Worm (Caenorhabditis elegans) whole organism, young adult: ENCODE results near the gene hmit-1.2.

Source experiments
- B0035.1 ChIP-seq: sonication (generic microtip); optimal IDR thresholded peaks from 2 replicates; lab custom pipeline; 2016; ENCODE audit warnings: missing genetic modification characterization, mild to moderate bottlenecking, missing compliant biosample characterization, missing genotype, missing genetic modification reagents
- C17E4.6 ChIP-seq: fragments of 200-800 bp; sonication (Bioruptor generic); IDR thresholded peaks from 2 replicates; pipeline ENCODE4 v1.3.6; 2022; ENCODE audit warnings: missing genetic modification reagents, missing genetic modification characterization, missing compliant biosample characterization
- D2030.7 ChIP-seq: fragments of 200-800 bp; sonication (Bioruptor generic); IDR thresholded peaks from 2 replicates; pipeline ENCODE4 v1.3.6; 2022; ENCODE audit warnings: missing genetic modification reagents, missing genetic modification characterization, missing compliant biosample characterization
- F10E7.11 ChIP-seq: sonication (generic microtip); optimal IDR thresholded peaks from 2 replicates; lab custom pipeline; 2017; ENCODE audit warnings: mild to moderate bottlenecking, missing genetic modification characterization, moderate library complexity, missing compliant biosample characterization
- F23B12.7 ChIP-seq: sonication (generic microtip); optimal IDR thresholded peaks from 2 replicates; lab custom pipeline; 2017; ENCODE audit warnings: missing genetic modification characterization, mild to moderate bottlenecking, missing compliant biosample characterization, antibody characterized with exemption, moderate library complexity; ENCODE audit not compliant: insufficient read depth
- F37B4.10 ChIP-seq: fragments of 200-800 bp; sonication (Bioruptor generic); IDR thresholded peaks from 2 replicates; pipeline ENCODE4 v1.3.6; 2022; ENCODE audit warnings: missing genetic modification characterization, missing compliant biosample characterization
- F57A8.1 ChIP-seq: fragments of 200-800 bp; sonication (Bioruptor generic); optimal IDR thresholded peaks from 2 replicates; lab custom pipeline; 2018; ENCODE audit warnings: mild to moderate bottlenecking, missing genetic modification characterization, moderate library complexity, missing compliant biosample characterization
- F57C9.4 ChIP-seq: sonication (generic microtip); optimal IDR thresholded peaks from 2 replicates; lab custom pipeline; 2017; ENCODE audit warnings: mild to moderate bottlenecking, missing genetic modification characterization, missing compliant biosample characterization
- T07F8.4 ChIP-seq: sonication (generic microtip); optimal IDR thresholded peaks from 2 replicates; lab custom pipeline; 2016; ENCODE audit warnings: mild to moderate bottlenecking, missing genetic modification characterization, moderate library complexity, missing compliant biosample characterization
- Y53F4B.3 ChIP-seq: fragments of 200-800 bp; sonication (Bioruptor generic); IDR thresholded peaks from 2 replicates; pipeline ENCODE4 v1.3.6; 2022; ENCODE audit warnings: missing genetic modification reagents, missing genetic modification characterization, missing compliant biosample characterization
- Y53G8AR.9 ChIP-seq: fragments of 200-800 bp; sonication (Bioruptor generic); conservative IDR thresholded peaks from 2 replicates; pipeline ENCODE4 v1.3.6; 2022; ENCODE audit warnings: missing genetic modification reagents, missing genetic modification characterization, missing compliant biosample characterization
- ZK185.1 ChIP-seq: sonication (generic microtip); optimal IDR thresholded peaks from 2 replicates; lab custom pipeline; 2016; ENCODE audit warnings: mild to moderate bottlenecking, missing genetic modification characterization, missing compliant biosample characterization; ENCODE audit not compliant: poor library complexity, severe bottlenecking
- akir-1 ChIP-seq: fragments of 200-800 bp; sonication (Bioruptor generic); optimal IDR thresholded peaks from 2 replicates; lab custom pipeline; 2018; ENCODE audit warnings: mild to moderate bottlenecking, missing genetic modification characterization, moderate library complexity, missing compliant biosample characterization
- ccch-3 ChIP-seq: fragments of 200-800 bp; sonication (Bioruptor generic); optimal IDR thresholded peaks from 2 replicates; lab custom pipeline; 2018; ENCODE audit warnings: mild to moderate bottlenecking, missing genetic modification characterization, missing compliant biosample characterization
- ceh-58 ChIP-seq: fragments of 200-800 bp; sonication (Bioruptor generic); IDR thresholded peaks from 2 replicates; pipeline ENCODE4 v1.3.6; 2022; ENCODE audit warnings: missing genetic modification characterization, missing compliant biosample characterization
- ceh-79 ChIP-seq: sonication (generic microtip); optimal IDR thresholded peaks from 2 replicates; lab custom pipeline; 2017; ENCODE audit warnings: mild to moderate bottlenecking, missing genetic modification characterization, missing compliant biosample characterization
- ekl-4 ChIP-seq: fragments of 200-800 bp; sonication (Bioruptor generic); IDR thresholded peaks from 2 replicates; pipeline ENCODE4 v1.3.6; 2022; ENCODE audit warnings: missing genetic modification reagents, missing genetic modification characterization, missing compliant biosample characterization
- lag-1 ChIP-seq: fragments of 200-800 bp; sonication (Bioruptor generic); IDR thresholded peaks from 2 replicates; pipeline ENCODE4 v1.3.6; 2022; ENCODE audit warnings: missing genetic modification reagents, missing genetic modification characterization, missing compliant biosample characterization
- let-526 ChIP-seq: fragments of 200-800 bp; sonication (Bioruptor generic); IDR thresholded peaks from 2 replicates; pipeline ENCODE4 v1.3.6; 2022; ENCODE audit warnings: missing genetic modification reagents, missing genetic modification characterization, missing compliant biosample characterization
- let-607 ChIP-seq, 2 experiments: fragments of 200-800 bp in 1 of 2; sonication (Bioruptor generic) in 1 of 2; sonication (generic microtip) in 1 of 2; optimal IDR thresholded peaks; 2 replicates each; lab custom pipeline; 2016 to 2018; ENCODE audit warnings: mild to moderate bottlenecking in 2 of 2, missing compliant biosample characterization in 2 of 2, missing genetic modification characterization in 2 of 2, moderate library complexity in 2 of 2, missing genotype in 1 of 2
- madf-10 ChIP-seq: sonication (generic microtip); optimal IDR thresholded peaks from 2 replicates; lab custom pipeline; 2016; ENCODE audit warnings: mild to moderate bottlenecking, missing genetic modification characterization, missing compliant biosample characterization
- mel-28 ChIP-seq: sonication (generic microtip); optimal IDR thresholded peaks from 2 replicates; lab custom pipeline; 2016; ENCODE audit warnings: borderline replicate concordance, mild to moderate bottlenecking, missing genetic modification characterization, missing compliant biosample characterization
- nfya-1 ChIP-seq: sonication (generic microtip); optimal IDR thresholded peaks from 2 replicates; lab custom pipeline; 2017; ENCODE audit warnings: antibody characterized with exemption, missing compliant biosample characterization, missing genetic modification characterization, borderline replicate concordance; ENCODE audit not compliant: insufficient read depth
- nhr-120 ChIP-seq: fragments of 200-800 bp; sonication (Bioruptor generic); IDR thresholded peaks from 2 replicates; pipeline ENCODE4 v1.3.6; 2022; ENCODE audit warnings: missing genetic modification characterization, missing compliant biosample characterization
- nhr-179 ChIP-seq: sonication (generic microtip); optimal IDR thresholded peaks from 2 replicates; lab custom pipeline; 2016; ENCODE audit warnings: mild to moderate bottlenecking, missing genetic modification characterization, missing compliant biosample characterization
- nhr-90 ChIP-seq: sonication (generic microtip); optimal IDR thresholded peaks from 2 replicates; lab custom pipeline; 2016; ENCODE audit warnings: missing genotype, mild to moderate bottlenecking, missing genetic modification characterization, missing compliant biosample characterization
- pha-4 ChIP-seq: fragments of 150-350 bp; sonication (generic microtip); optimal IDR thresholded peaks from 2 replicates; lab custom pipeline; 2014; ENCODE audit warnings: missing biosample characterization, missing genetic modification reagents, missing genetic modification characterization
- rcor-1 ChIP-seq: fragments of 200-800 bp; sonication (Bioruptor generic); IDR thresholded peaks from 2 replicates; pipeline ENCODE4 v1.3.6; 2022; ENCODE audit warnings: missing genetic modification reagents, missing genetic modification characterization, missing compliant biosample characterization
- rec-8 ChIP-seq, 2 experiments: sonication (generic microtip); optimal IDR thresholded peaks; 2 replicates each; lab custom pipeline; 2016; ENCODE audit warnings: mild to moderate bottlenecking in 2 of 2, missing genetic modification characterization in 2 of 2, missing genetic modification reagents in 2 of 2, missing genotype in 2 of 2, missing biosample characterization in 1 of 2, missing compliant biosample characterization in 1 of 2, moderate library complexity in 1 of 2
- repo-1 ChIP-seq: sonication (generic microtip); optimal IDR thresholded peaks from 2 replicates; lab custom pipeline; 2017; ENCODE audit warnings: mild to moderate bottlenecking, missing genetic modification characterization, missing compliant biosample characterization
- snpc-1.3 ChIP-seq: sonication (generic microtip); optimal IDR thresholded peaks from 2 replicates; lab custom pipeline; 2017; ENCODE audit warnings: missing genetic modification characterization, mild to moderate bottlenecking, missing compliant biosample characterization, antibody characterized with exemption, moderate library complexity, missing genotype, missing genetic modification reagents; ENCODE audit not compliant: insufficient read depth
- snpc-4 ChIP-seq, 5 experiments: fragments of 150-350 bp in 1 of 5; sonication (generic microtip) in 4 of 5; optimal IDR thresholded peaks; 2 replicates each; lab custom pipeline; 2014 to 2018; ENCODE audit warnings: missing genetic modification characterization in 5 of 5, missing biosample characterization in 3 of 5, antibody characterized with exemption in 2 of 5, mild to moderate bottlenecking in 2 of 5, missing compliant biosample characterization in 2 of 5, missing genotype in 2 of 5, moderate library complexity in 2 of 5, missing genetic modification reagents in 1 of 5
- zim-3 ChIP-seq: sonication (generic microtip); optimal IDR thresholded peaks from 2 replicates; lab custom pipeline; 2017; ENCODE audit warnings: mild to moderate bottlenecking, missing genetic modification characterization, moderate library complexity, missing compliant biosample characterization

hmit-1.2 gene

DNA sequence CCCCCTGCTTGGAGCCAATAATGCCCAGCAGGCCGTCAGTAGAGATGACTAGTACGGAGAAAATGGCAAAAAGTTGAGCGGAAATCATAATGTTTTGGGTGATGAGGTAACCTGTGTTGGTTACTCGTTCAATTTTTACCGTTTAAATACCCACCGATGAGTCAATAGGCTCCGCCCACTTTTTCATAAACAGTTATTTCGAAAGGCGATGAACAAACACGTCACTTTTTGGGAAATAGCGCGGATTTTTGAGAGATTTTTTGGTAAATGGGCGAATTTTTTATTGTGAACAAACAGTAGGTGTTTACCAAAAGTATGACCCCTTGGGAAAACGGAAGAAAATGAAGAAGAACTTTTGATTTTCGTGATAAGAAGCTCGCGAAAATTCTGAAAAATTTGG lies 35.6 kb downstream of the hmit-1.2 start, which contains the start of gene ttr-26 (continued):
- TF ChIP-seq zim-3 (tag; lab: Kevin White, UChicago) = no peak
- no peak for TF ChIP-seq ZK185.1 (tag; lab: Kevin White, UChicago)

DNA sequence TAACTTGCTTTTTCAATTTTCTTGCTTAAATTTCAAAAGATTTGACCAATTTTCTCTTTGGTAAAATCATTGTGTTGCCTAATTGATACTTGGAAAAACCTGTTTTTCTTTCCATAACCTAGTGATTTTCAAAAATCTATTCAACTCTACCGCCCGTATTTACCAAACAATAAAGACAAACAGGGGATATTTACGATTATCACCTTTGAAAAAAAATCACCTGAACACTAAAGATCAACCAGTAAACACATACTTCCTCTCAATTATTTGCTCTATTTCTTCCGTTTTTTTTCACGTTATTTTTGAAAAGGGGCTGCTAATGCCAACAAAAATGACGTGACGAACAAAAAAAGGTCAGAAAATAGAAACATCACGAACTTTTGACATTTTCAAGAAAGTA lies 36.4 kb downstream of the hmit-1.2 start:
- no peak for TF ChIP-seq ccch-3 (GFP tag; lab: Kevin White, UChicago)
- no peak for TF ChIP-seq F57A8.1 (GFP tag; lab: Kevin White, UChicago)
- no peak for TF ChIP-seq nhr-179 (tag; lab: Kevin White, UChicago)
- TF ChIP-seq let-607 (tag; optimal IDR thresholded peaks at IDR 0.05; lab: Kevin White, UChicago) = no peak
- no peak for TF ChIP-seq repo-1 (tag; lab: Kevin White, UChicago)
- TF ChIP-seq let-526 (GFP tag; lab: Robert Waterston, UW) = no peak
- TF ChIP-seq B0035.1 = no peak
- TF ChIP-seq akir-1 = no peak
- no peak for TF ChIP-seq madf-10 (tag; lab: Kevin White, UChicago)
- no peak for TF ChIP-seq Y53G8AR.9 (GFP tag; lab: Robert Waterston, UW)
- no peak for TF ChIP-seq ceh-58 (GFP tag; lab: Robert Waterston, UW)
- no peak for TF ChIP-seq snpc-1.3 (tag; lab: Kevin White, UChicago)
- TF ChIP-seq pha-4 (tag; lab: Kevin White, UChicago) = no peak
- no peak for TF ChIP-seq C17E4.6
- no peak for TF ChIP-seq F57C9.4 (tag; lab: Kevin White, UChicago)
- TF ChIP-seq nhr-90 (tag; lab: Kevin White, UChicago) = no peak
- no peak for TF ChIP-seq T07F8.4 (tag; lab: Kevin White, UChicago)
- no peak for TF ChIP-seq lag-1
- no peak for TF ChIP-seq F10E7.11 (tag; lab: Kevin White, UChicago)
- no peak for TF ChIP-seq ceh-79

DNA sequence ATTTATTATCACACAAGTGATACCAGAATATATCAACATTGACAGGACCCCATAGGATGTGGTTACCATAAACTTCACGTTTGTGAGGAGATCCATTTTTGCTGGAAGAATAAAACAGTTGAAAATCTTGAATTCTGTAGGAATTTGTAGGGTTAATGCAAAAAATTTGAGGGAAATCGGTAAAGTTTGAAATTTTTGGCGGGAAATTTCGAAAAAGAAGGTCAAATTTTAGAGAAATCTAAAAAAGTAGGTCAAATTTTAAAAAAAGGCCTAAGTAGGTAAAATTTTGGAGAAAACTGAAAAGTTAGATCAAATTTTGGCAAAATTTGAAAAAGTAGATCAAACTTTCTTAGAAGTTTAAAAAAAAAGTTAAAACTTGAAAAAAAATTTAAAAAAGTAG lies 40.2 kb downstream of the hmit-1.2 start, which contains the start of gene srg-34:
Gene srg-34 (minus strand): TSS at position 101 of the 400 bp plus-strand sequence.
- TF ChIP-seq D2030.7 (GFP tag; lab: Robert Waterston, UW) = no peak
- TF ChIP-seq lag-1 = no peak
- TF ChIP-seq F37B4.10 (GFP tag; lab: Robert Waterston, UW) = no peak
- no peak for TF ChIP-seq Y53F4B.3 (GFP tag; lab: Robert Waterston, UW)
- no peak for TF ChIP-seq F23B12.7
- TF ChIP-seq mel-28 (tag; lab: Kevin White, UChicago) = no peak
- no peak for TF ChIP-seq pha-4 (tag; lab: Kevin White, UChicago)
- TF ChIP-seq snpc-4 (GFP tag; optimal IDR thresholded peaks at IDR 0.05; lab: Kevin White, UChicago) = no peak
- TF ChIP-seq snpc-4 (tag; optimal IDR thresholded peaks at IDR 0.05; lab: Kevin White, UChicago) = no peak
- TF ChIP-seq nhr-120 (GFP tag; lab: Robert Waterston, UW) = no peak
- TF ChIP-seq Y53G8AR.9 (GFP tag; lab: Robert Waterston, UW) = no peak
- no peak for TF ChIP-seq nfya-1
- TF ChIP-seq, all 124 proteins: peak for 0

DNA sequence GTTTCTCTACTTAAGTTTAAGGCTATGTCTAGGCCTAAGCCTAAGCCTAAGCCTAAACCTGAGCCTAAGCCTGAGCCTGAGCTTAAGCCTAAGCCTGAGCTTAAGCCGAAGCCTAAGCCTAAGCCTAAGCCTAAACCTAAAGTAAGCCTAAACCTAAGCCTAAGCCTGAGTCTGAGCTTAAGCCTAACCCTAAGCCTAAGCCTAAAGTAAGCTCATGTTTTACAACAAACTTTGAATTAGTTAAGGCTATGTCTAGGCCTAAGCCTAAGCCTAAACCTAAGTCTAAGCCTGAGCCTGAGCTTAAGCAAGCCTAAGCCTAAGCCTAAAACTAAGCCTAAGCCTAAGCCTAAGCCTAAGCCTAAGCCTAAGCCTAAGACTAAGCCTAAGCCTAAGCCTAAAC lies 41.1 kb downstream of the hmit-1.2 start:
- no peak for TF ChIP-seq rec-8 (tag; optimal IDR thresholded peaks at IDR 0.05; lab: Kevin White, UChicago)
- TF ChIP-seq ekl-4 (GFP tag; lab: Robert Waterston, UW) = 0 out of 2 replicates have a peak, but pooled peaks have one; percentile 16
- no peak for TF ChIP-seq rcor-1
